Worm (Caenorhabditis elegans) whole organism, mixed stage, embryonic: ENCODE measurements around the gene Y46G5A.8.

Experiments used
- nhr-237 ChIP-seq: fragments of 150-350 bp; optimal IDR thresholded peaks from 2 replicates; lab custom pipeline; 2014; ENCODE audit warnings: missing biosample characterization, missing genetic modification characterization
- unc-39 ChIP-seq: fragments of 150-350 bp; optimal IDR thresholded peaks from 2 replicates; lab custom pipeline; 2014; ENCODE audit warnings: missing biosample characterization, missing genetic modification characterization

DNA sequence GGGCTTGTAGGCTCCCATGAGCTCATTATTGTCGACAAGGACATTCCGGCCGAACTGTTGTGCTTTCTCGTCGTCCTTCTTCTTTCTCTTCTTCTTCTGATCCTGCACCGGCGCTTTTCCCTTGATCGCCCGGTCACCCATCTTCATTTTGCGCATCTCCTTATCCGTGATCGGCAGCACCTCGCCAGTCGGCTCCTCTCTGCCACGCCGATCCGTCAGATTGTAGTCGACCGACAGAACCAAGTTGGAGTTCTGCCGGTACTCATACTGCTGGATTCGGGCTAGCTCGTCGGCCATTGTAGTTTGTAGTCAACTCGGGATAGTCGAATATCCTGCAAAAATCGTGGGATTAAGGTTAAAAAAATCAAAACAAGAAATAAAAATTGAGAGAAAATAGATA, 19.6 kb upstream of the Y46G5A.8 start, which contains the start of gene snrp-200:
- no peak for TF ChIP-seq nhr-237 (tag; lab: Kevin White, UChicago)
- no peak for TF ChIP-seq unc-39 (tag; lab: Kevin White, UChicago)
